Fruit fly (Drosophila melanogaster) whole organism, embryonic: ENCODE results near the gene eya.
A peak's percentile ranks its signal among the peaks of the same experiment; 100 is the strongest.

Experiments used
- Bgb ChIP-seq: fragments of 200-800 bp; sonication (Bioruptor generic); IDR thresholded peaks from 2 replicates; pipeline ENCODE4 v1.3.6; 2022; ENCODE audit warnings: missing biosample characterization, missing genetic modification characterization; ENCODE audit not compliant: partially characterized antibody
- CG10321 ChIP-seq: fragments of 200-800 bp; sonication (Bioruptor generic); IDR thresholded peaks from 2 replicates; pipeline ENCODE4 v1.3.6; 2022; ENCODE audit warnings: missing biosample characterization, missing genetic modification characterization
- CG10462 ChIP-seq: fragments of 200-800 bp; sonication (Bioruptor generic); optimal IDR thresholded peaks from 2 replicates; lab custom pipeline; 2016; ENCODE audit warnings: missing biosample characterization, missing genetic modification characterization
- CG11247 ChIP-seq: fragments of 200-800 bp; sonication (Bioruptor generic); IDR thresholded peaks from 2 replicates; pipeline ENCODE4 v1.3.6; 2022; ENCODE audit warnings: missing biosample characterization, missing genetic modification characterization
- CG12659 ChIP-seq: fragments of 200-800 bp; sonication (Bioruptor generic); optimal IDR thresholded peaks from 3 replicates; lab custom pipeline; 2017; ENCODE audit warnings: mild to moderate bottlenecking, missing biosample characterization, missing genetic modification reagents, missing genetic modification characterization
- CG12769 ChIP-seq: fragments of 200-800 bp; sonication (Bioruptor generic); optimal IDR thresholded peaks from 2 replicates; lab custom pipeline; 2019; ENCODE audit warnings: missing biosample characterization, mild to moderate bottlenecking, missing genetic modification characterization, moderate library complexity
- CG13624 ChIP-seq: fragments of 200-800 bp; sonication (Bioruptor generic); optimal IDR thresholded peaks from 2 replicates; lab custom pipeline; 2016; ENCODE audit warnings: missing biosample characterization, missing genetic modification characterization
- CG13894 ChIP-seq: fragments of 200-800 bp; sonication (Bioruptor generic); optimal IDR thresholded peaks from 3 replicates; lab custom pipeline; 2018; ENCODE audit warnings: missing biosample characterization, mild to moderate bottlenecking, missing genetic modification characterization, moderate library complexity
- CG14441 ChIP-seq: fragments of 200-800 bp; sonication (Bioruptor generic); IDR thresholded peaks from 2 replicates; pipeline ENCODE4 v1.3.6; 2022; ENCODE audit warnings: missing biosample characterization, missing genetic modification characterization
- CG14860 ChIP-seq: fragments of 200-800 bp; sonication (Bioruptor generic); IDR thresholded peaks from 3 replicates; pipeline ENCODE4 v1.3.6; 2022; ENCODE audit warnings: missing biosample characterization, missing genetic modification characterization; ENCODE audit not compliant: partially characterized antibody
- CG15479 ChIP-seq: fragments of 200-800 bp; sonication (Bioruptor generic); optimal IDR thresholded peaks from 3 replicates; lab custom pipeline; 2019; ENCODE audit warnings: missing biosample characterization, mild to moderate bottlenecking, missing genetic modification characterization, moderate library complexity
- CG2678 ChIP-seq: fragments of 200-800 bp; sonication (Bioruptor generic); optimal IDR thresholded peaks from 3 replicates; lab custom pipeline; 2019; ENCODE audit warnings: missing biosample characterization, mild to moderate bottlenecking, missing genetic modification characterization, moderate library complexity
- CG3163 ChIP-seq: fragments of 200-800 bp; sonication (Bioruptor generic); optimal IDR thresholded peaks from 3 replicates; lab custom pipeline; 2016; ENCODE audit warnings: missing biosample characterization, missing genetic modification characterization
- CG33213 ChIP-seq: fragments of 200-800 bp; sonication (Bioruptor generic); optimal IDR thresholded peaks from 3 replicates; lab custom pipeline; 2016; ENCODE audit warnings: missing biosample characterization, missing genetic modification characterization
- CG4617 ChIP-seq: fragments of 200-800 bp; sonication (Bioruptor generic); optimal IDR thresholded peaks from 3 replicates; lab custom pipeline; 2016; ENCODE audit warnings: missing biosample characterization, missing genetic modification characterization, borderline replicate concordance
- CG4854 ChIP-seq: fragments of 200-800 bp; sonication (Bioruptor generic); optimal IDR thresholded peaks from 2 replicates; lab custom pipeline; 2016; ENCODE audit warnings: missing biosample characterization, missing genetic modification characterization, inconsistent platforms
- CG5245 ChIP-seq: fragments of 200-800 bp; sonication (Bioruptor generic); optimal IDR thresholded peaks from 3 replicates; lab custom pipeline; 2016; ENCODE audit warnings: missing biosample characterization, missing genetic modification characterization
- CG6765 ChIP-seq: fragments of 200-800 bp; sonication (Bioruptor generic); optimal IDR thresholded peaks from 3 replicates; lab custom pipeline; 2017; ENCODE audit warnings: missing biosample characterization, mild to moderate bottlenecking, missing genetic modification characterization
- CG7839 ChIP-seq: fragments of 200-800 bp; sonication (Bioruptor generic); optimal IDR thresholded peaks from 3 replicates; lab custom pipeline; 2018; ENCODE audit warnings: missing biosample characterization, mild to moderate bottlenecking, missing genetic modification characterization, moderate library complexity
- CG9215 ChIP-seq: fragments of 200-800 bp; sonication (Bioruptor generic); IDR thresholded peaks from 2 replicates; pipeline ENCODE4 v1.3.6; 2022; ENCODE audit warnings: missing biosample characterization, missing genetic modification characterization
- CG9932 ChIP-seq: fragments of 200-800 bp; sonication (Bioruptor generic); IDR thresholded peaks from 2 replicates; pipeline ENCODE4 v1.3.6; 2022; ENCODE audit warnings: missing biosample characterization, missing genetic modification characterization
- Fer1 ChIP-seq: fragments of 200-800 bp; sonication (Bioruptor generic); optimal IDR thresholded peaks from 2 replicates; lab custom pipeline; 2017; ENCODE audit warnings: missing biosample characterization, mild to moderate bottlenecking, missing genetic modification characterization
- GATAe ChIP-seq: fragments of 200-800 bp; sonication (Bioruptor generic); conservative IDR thresholded peaks from 2 replicates; pipeline ENCODE4 v1.3.6; 2022; ENCODE audit warnings: missing biosample characterization, missing genetic modification characterization
- Hsf ChIP-seq: fragments of 200-800 bp; sonication (Bioruptor generic); optimal IDR thresholded peaks from 3 replicates; lab custom pipeline; 2016; ENCODE audit warnings: missing biosample characterization, missing genetic modification characterization
- NC2β ChIP-seq: fragments of 200-800 bp; sonication (Bioruptor generic); optimal IDR thresholded peaks from 2 replicates; lab custom pipeline; 2016; ENCODE audit warnings: missing biosample characterization, missing genetic modification characterization
- Nf-YA ChIP-seq: fragments of 200-800 bp; sonication (Bioruptor generic); IDR thresholded peaks from 2 replicates; pipeline ENCODE4 v1.3.6; 2022; ENCODE audit warnings: missing biosample characterization, missing genetic modification characterization
- Nf-YB ChIP-seq: fragments of 200-800 bp; sonication (Bioruptor generic); optimal IDR thresholded peaks from 3 replicates; lab custom pipeline; 2019; ENCODE audit warnings: missing biosample characterization, mild to moderate bottlenecking, missing genetic modification characterization, moderate library complexity
- Side ChIP-seq: fragments of 200-800 bp; sonication (Bioruptor generic); optimal IDR thresholded peaks from 2 replicates; lab custom pipeline; 2016; ENCODE audit warnings: missing biosample characterization, missing genetic modification characterization
- Sox102F ChIP-seq: fragments of 200-800 bp; sonication (Bioruptor generic); optimal IDR thresholded peaks from 2 replicates; lab custom pipeline; 2018; ENCODE audit warnings: missing biosample characterization, mild to moderate bottlenecking, missing genetic modification characterization, moderate library complexity
- TFAM ChIP-seq: fragments of 200-800 bp; sonication (Bioruptor generic); optimal IDR thresholded peaks from 2 replicates; lab custom pipeline; 2017; ENCODE audit warnings: missing biosample characterization, missing genetic modification characterization, inconsistent platforms
- Tbp ChIP-seq: fragments of >200 bp; optimal IDR thresholded peaks from 2 replicates; lab custom pipeline; 2018; ENCODE audit warnings: missing biosample characterization, missing genetic modification characterization
- bbx ChIP-seq: fragments of 200-800 bp; sonication (Bioruptor generic); IDR thresholded peaks from 2 replicates; pipeline ENCODE4 v1.3.6; 2022; ENCODE audit warnings: missing biosample characterization, missing genetic modification characterization; ENCODE audit not compliant: partially characterized antibody
- cg ChIP-seq: fragments of 200-800 bp; sonication (Bioruptor generic); optimal IDR thresholded peaks from 3 replicates; lab custom pipeline; 2019; ENCODE audit warnings: missing biosample characterization, mild to moderate bottlenecking, missing genetic modification characterization, moderate library complexity
- cwo ChIP-seq: fragments of 200-800 bp; sonication (Bioruptor generic); optimal IDR thresholded peaks from 3 replicates; lab custom pipeline; 2017; ENCODE audit warnings: missing biosample characterization, missing genetic modification characterization, mild to moderate bottlenecking, moderate library complexity, missing genetic modification reagents
- dm ChIP-seq: fragments of 200-800 bp; sonication (Bioruptor generic); optimal IDR thresholded peaks from 3 replicates; lab custom pipeline; 2016; ENCODE audit warnings: missing biosample characterization, missing genetic modification characterization
- fu2 ChIP-seq: fragments of 200-800 bp; sonication (Bioruptor generic); optimal IDR thresholded peaks from 2 replicates; lab custom pipeline; 2016; ENCODE audit warnings: missing biosample characterization, missing genetic modification characterization
- gsb-n ChIP-seq: fragments of 200-800 bp; sonication (Bioruptor generic); optimal IDR thresholded peaks from 3 replicates; lab custom pipeline; 2018; ENCODE audit warnings: missing biosample characterization, mild to moderate bottlenecking, missing genetic modification characterization
- hbn ChIP-seq: fragments of 200-800 bp; sonication (Bioruptor generic); IDR thresholded peaks from 2 replicates; pipeline ENCODE4 v1.3.6; 2022; ENCODE audit warnings: missing biosample characterization, missing genetic modification characterization; ENCODE audit not compliant: partially characterized antibody
- ind ChIP-seq: fragments of 200-800 bp; sonication (Bioruptor generic); optimal IDR thresholded peaks from 3 replicates; lab custom pipeline; 2016; ENCODE audit warnings: missing biosample characterization, missing genetic modification characterization
- nmo ChIP-seq: fragments of 200-800 bp; sonication (Bioruptor generic); optimal IDR thresholded peaks from 2 replicates; lab custom pipeline; 2018; ENCODE audit warnings: missing biosample characterization, mild to moderate bottlenecking, missing genetic modification characterization, moderate library complexity
- oc ChIP-seq: fragments of 200-800 bp; sonication (Bioruptor generic); optimal IDR thresholded peaks from 2 replicates; lab custom pipeline; 2018; ENCODE audit warnings: missing biosample characterization, mild to moderate bottlenecking, missing genetic modification characterization, moderate library complexity
- ranshi ChIP-seq: fragments of 200-800 bp; sonication (Bioruptor generic); IDR thresholded peaks from 2 replicates; pipeline ENCODE4 v1.3.6; 2022; ENCODE audit warnings: missing biosample characterization, missing genetic modification characterization
- rib ChIP-seq: fragments of 200-800 bp; sonication (Bioruptor generic); IDR thresholded peaks from 2 replicates; pipeline ENCODE4 v1.3.6; 2022; ENCODE audit warnings: missing biosample characterization, missing genetic modification characterization
- salm ChIP-seq: fragments of 200-800 bp; sonication (Bioruptor generic); optimal IDR thresholded peaks from 2 replicates; lab custom pipeline; 2018; ENCODE audit warnings: missing biosample characterization, mild to moderate bottlenecking, missing genetic modification characterization
- sens ChIP-seq: fragments of 200-800 bp; sonication (Bioruptor generic); peaks from one replicate; lab custom pipeline; 2016; ENCODE audit warnings: missing biosample characterization, missing genetic modification characterization
- shn ChIP-seq: fragments of 200-800 bp; sonication (Bioruptor generic); optimal IDR thresholded peaks from 3 replicates; lab custom pipeline; 2016; ENCODE audit warnings: missing biosample characterization, missing genetic modification characterization
- slbo ChIP-seq: fragments of 200-800 bp; sonication (Bioruptor generic); IDR thresholded peaks from 2 replicates; pipeline ENCODE4 v1.3.6; 2022; ENCODE audit warnings: missing biosample characterization, missing genetic modification characterization
- tll ChIP-seq, 2 experiments: fragments of 200-800 bp in 1 of 2; fragments of >200 bp in 1 of 2; sonication (Bioruptor generic) in 1 of 2; optimal IDR thresholded peaks; 2 replicates each; lab custom pipeline; 2017 to 2019; ENCODE audit warnings: missing biosample characterization in 2 of 2, missing genetic modification characterization in 2 of 2, mild to moderate bottlenecking in 1 of 2, moderate library complexity in 1 of 2
- toy ChIP-seq: fragments of 200-800 bp; sonication (Bioruptor generic); IDR thresholded peaks from 2 replicates; pipeline ENCODE4 v1.3.6; 2022; ENCODE audit warnings: missing biosample characterization, missing genetic modification characterization
- yki ChIP-seq: fragments of >200 bp; optimal IDR thresholded peaks from 3 replicates; lab custom pipeline; 2018
- zen ChIP-seq: fragments of 200-800 bp; sonication (Bioruptor generic); optimal IDR thresholded peaks from 3 replicates; lab custom pipeline; 2018; ENCODE audit warnings: missing biosample characterization, mild to moderate bottlenecking, missing genetic modification characterization, moderate library complexity

Gene eya

dm6 chr2L:6481310-6481738, 65.5 kb downstream of the eya start (continued):
- TF ChIP-seq oc (tag; lab: Kevin White, UChicago) = peak; percentile 75
- no peak for TF ChIP-seq nmo (GFP tag; lab: Kevin White, UChicago)
- no peak for TF ChIP-seq CG11247 (GFP tag; lab: Robert Waterston, UW)
- no peak for TF ChIP-seq CG4617
- TF ChIP-seq CG9932 (GFP tag; lab: Robert Waterston, UW) = peak; percentile 36
- peak; percentile 50; the same call in 1 of the 2 replicates for TF ChIP-seq rib
- TF ChIP-seq CG10462 (GFP tag; lab: Kevin White, UChicago) = no peak
- no peak for TF ChIP-seq GATAe (GFP tag; lab: Robert Waterston, UW)
- no peak for TF ChIP-seq ind (GFP tag; lab: Kevin White, UChicago)
- TF ChIP-seq CG3163 (GFP tag; lab: Kevin White, UChicago) = no peak
- peak; percentile 47 for TF ChIP-seq gsb-n (tag; lab: Kevin White, UChicago)
- TF ChIP-seq CG12769 (tag; lab: Kevin White, UChicago) = peak; percentile 65
- TF ChIP-seq CG15479 = no peak
- peak; percentile 16; the same call in 1 of the 2 replicates for TF ChIP-seq slbo
- TF ChIP-seq toy (GFP tag; lab: Robert Waterston, UW) = no peak
- no peak for TF ChIP-seq CG33213 (GFP tag; lab: Kevin White, UChicago)
- no peak for TF ChIP-seq Side (GFP tag; lab: Kevin White, UChicago)
- TF ChIP-seq Bgb (GFP tag; lab: Robert Waterston, UW) = peak; percentile 63; the same call in 1 of the 2 replicates
- TF ChIP-seq fu2 = no peak
- peak; percentile 28 for TF ChIP-seq salm
- TF ChIP-seq Fer1 (GFP tag; lab: Kevin White, UChicago) = peak; percentile 40
- no peak for TF ChIP-seq tll (GFP tag; optimal IDR thresholded peaks at IDR 0.05; lab: Kevin White, UChicago)
- TF ChIP-seq cg = peak; percentile 97
- no peak for TF ChIP-seq TFAM
- no peak for TF ChIP-seq CG7839 (tag; lab: Kevin White, UChicago)
- no peak for TF ChIP-seq CG2678
- TF ChIP-seq ranshi (GFP tag; lab: Robert Waterston, UW) = 0 out of 2 replicates have a peak, but pooled peaks have one; percentile 40
- peak; percentile 84 for TF ChIP-seq CG13624 (GFP tag; lab: Kevin White, UChicago)
- peak; percentile 9 for TF ChIP-seq cwo
- TF ChIP-seq Tbp = no peak
- no peak for TF ChIP-seq CG14441 (GFP tag; lab: Robert Waterston, UW)
- TF ChIP-seq shn (GFP tag; lab: Kevin White, UChicago) = no peak
- TF ChIP-seq CG14860 = no peak
- TF ChIP-seq NC2β (GFP tag; lab: Kevin White, UChicago) = no peak
- peak; percentile 53; the same call in 1 of the 2 replicates for TF ChIP-seq bbx (GFP tag; lab: Robert Waterston, UW)
- no peak for TF ChIP-seq yki (lab: Kevin White, UChicago)
- no peak for TF ChIP-seq Nf-YA
- peak; percentile 51 for TF ChIP-seq dm (GFP tag; lab: Kevin White, UChicago)
- TF ChIP-seq CG9215 (GFP tag; lab: Robert Waterston, UW) = no peak
- peak; percentile 17 for TF ChIP-seq CG12659 (GFP tag; lab: Kevin White, UChicago)
- peak; percentile 26 for TF ChIP-seq zen (tag; lab: Kevin White, UChicago)
- peak; percentile 35 for TF ChIP-seq hbn (GFP tag; lab: Robert Waterston, UW)
- no peak for TF ChIP-seq sens (GFP tag; lab: Kevin White, UChicago)
- no peak for TF ChIP-seq CG4854 (GFP tag; lab: Kevin White, UChicago)
- no peak for TF ChIP-seq CG10321 (GFP tag; lab: Robert Waterston, UW)
- TF ChIP-seq Nf-YB (GFP tag; lab: Kevin White, UChicago) = no peak
- peak; percentile 63 for TF ChIP-seq CG13894 (tag; lab: Kevin White, UChicago)
- peak; percentile 27 for TF ChIP-seq CG6765
- no peak for TF ChIP-seq Sox102F (GFP tag; lab: Kevin White, UChicago)
- no peak for TF ChIP-seq Hsf (GFP tag; lab: Kevin White, UChicago)
- TF ChIP-seq CG5245 (GFP tag; lab: Kevin White, UChicago) = no peak
